Worm (Caenorhabditis elegans): ENCODE data around the gene K02F6.1.

- TF ChIP-seq unc-39 (tag; optimal IDR thresholded peaks at IDR 0.05) (no peak), unc-62 (GFP tag; optimal IDR thresholded peaks at IDR 0.05) (no peak)
Observed at ce11 chrII:2578216-2578615, 24.5 kb downstream of the K02F6.1 start.

Data from whole organism, mixed stage, embryonic.